Fruit fly (Drosophila melanogaster) whole organism, embryonic: Measurements from ENCODE around the gene CG4820.

Experiments
- CG10274 ChIP-seq: fragments of 200-800 bp; sonication (Bioruptor generic); optimal IDR thresholded peaks from 3 replicates; lab custom pipeline; 2017; ENCODE audit warnings: missing biosample characterization, mild to moderate bottlenecking, missing genetic modification characterization
- Ptx1 ChIP-seq: fragments of 200-800 bp; sonication (Bioruptor generic); IDR thresholded peaks from 2 replicates; pipeline ENCODE4 v1.3.6; 2022; ENCODE audit warnings: missing biosample characterization, missing genetic modification characterization
- sug ChIP-seq: fragments of 200-800 bp; optimal IDR thresholded peaks from 2 replicates; lab custom pipeline; 2019; ENCODE audit warnings: missing biosample characterization, mild to moderate bottlenecking, missing genetic modification characterization, moderate library complexity

- TF ChIP-seq CG10274 (GFP tag; lab: Kevin White, UChicago) (no peak), sug (no peak), Ptx1 (no peak)
Observed at dm6 chr3R:11260966-11261530, 44.7 kb downstream of the CG4820 start.
